Fruit fly (Drosophila melanogaster) whole organism, embryonic: Measurements from ENCODE around the gene Pka-C3.

Experiments
- Adf1 ChIP-seq: fragments of 200-800 bp; sonication (Bioruptor generic); IDR thresholded peaks from 2 replicates; pipeline ENCODE4 v1.3.6; 2022; ENCODE audit warnings: missing biosample characterization, missing genetic modification characterization
- BEAF-32 ChIP-seq: fragments of 200-800 bp; sonication (Bioruptor generic); optimal IDR thresholded peaks from 3 replicates; lab custom pipeline; 2017; ENCODE audit warnings: missing biosample characterization, missing genetic modification characterization, mild to moderate bottlenecking, moderate library complexity, missing genetic modification reagents
- C15 ChIP-seq: fragments of 200-800 bp; sonication (Bioruptor generic); IDR thresholded peaks from 3 replicates; pipeline ENCODE4 v1.3.6; 2022; ENCODE audit warnings: missing biosample characterization, missing genetic modification characterization
- CG11723 ChIP-seq: fragments of 200-800 bp; sonication (Bioruptor generic); optimal IDR thresholded peaks from 2 replicates; lab custom pipeline; 2017; ENCODE audit warnings: missing biosample characterization, mild to moderate bottlenecking, missing genetic modification characterization
- CG12104 ChIP-seq: fragments of 200-800 bp; sonication (Bioruptor generic); optimal IDR thresholded peaks from 3 replicates; lab custom pipeline; 2016; ENCODE audit warnings: missing biosample characterization, missing genetic modification characterization
- CG13123 ChIP-seq: fragments of 200-800 bp; sonication (Bioruptor generic); optimal IDR thresholded peaks from 2 replicates; lab custom pipeline; 2016; ENCODE audit warnings: missing biosample characterization, missing genetic modification characterization
- CG13424 ChIP-seq: fragments of 200-800 bp; sonication (Bioruptor generic); optimal IDR thresholded peaks from 2 replicates; lab custom pipeline; 2019; ENCODE audit warnings: missing biosample characterization, mild to moderate bottlenecking, missing genetic modification characterization, moderate library complexity
- CG15269 ChIP-seq: fragments of 200-800 bp; sonication (Bioruptor generic); optimal IDR thresholded peaks from 2 replicates; lab custom pipeline; 2018; ENCODE audit warnings: missing biosample characterization, mild to moderate bottlenecking, missing genetic modification characterization, moderate library complexity
- CG15601 ChIP-seq: fragments of 200-800 bp; sonication (Bioruptor generic); optimal IDR thresholded peaks from 3 replicates; lab custom pipeline; 2019; ENCODE audit warnings: missing biosample characterization, mild to moderate bottlenecking, missing genetic modification characterization, moderate library complexity
- CG16815 ChIP-seq: fragments of 200-800 bp; sonication (Bioruptor generic); optimal IDR thresholded peaks from 3 replicates; lab custom pipeline; 2017; ENCODE audit warnings: missing biosample characterization, mild to moderate bottlenecking, missing genetic modification characterization
- CG17385 ChIP-seq: fragments of 200-800 bp; sonication (Bioruptor generic); optimal IDR thresholded peaks from 3 replicates; lab custom pipeline; 2018; ENCODE audit warnings: missing biosample characterization, mild to moderate bottlenecking, missing genetic modification characterization
- CG6254 ChIP-seq: fragments of 200-800 bp; sonication (Bioruptor generic); optimal IDR thresholded peaks from 3 replicates; lab custom pipeline; 2017; ENCODE audit warnings: mild to moderate bottlenecking, missing biosample characterization, missing genetic modification reagents, missing genetic modification characterization
- CG6689 ChIP-seq: fragments of 200-800 bp; sonication (Bioruptor generic); IDR thresholded peaks from 2 replicates; pipeline ENCODE4 v1.3.6; 2022; ENCODE audit warnings: missing biosample characterization, missing genetic modification characterization
- CG7745 ChIP-seq: fragments of 200-800 bp; sonication (Bioruptor generic); optimal IDR thresholded peaks from 2 replicates; lab custom pipeline; 2018; ENCODE audit warnings: missing biosample characterization, mild to moderate bottlenecking, missing genetic modification characterization, moderate library complexity
- CG7928 ChIP-seq: fragments of 200-800 bp; sonication (Bioruptor generic); optimal IDR thresholded peaks from 2 replicates; lab custom pipeline; 2017; ENCODE audit warnings: missing biosample characterization, mild to moderate bottlenecking, missing genetic modification characterization
- CG7987 ChIP-seq: fragments of 200-800 bp; sonication (Bioruptor generic); optimal IDR thresholded peaks from 2 replicates; lab custom pipeline; 2018; ENCODE audit warnings: missing biosample characterization, mild to moderate bottlenecking, missing genetic modification characterization, moderate library complexity
- CG9727 ChIP-seq: fragments of 200-800 bp; sonication (Bioruptor generic); optimal IDR thresholded peaks from 3 replicates; lab custom pipeline; 2017; ENCODE audit warnings: missing biosample characterization, mild to moderate bottlenecking, missing genetic modification characterization
- CG9817 ChIP-seq: fragments of 200-800 bp; sonication (Bioruptor generic); optimal IDR thresholded peaks from 2 replicates; lab custom pipeline; 2018; ENCODE audit warnings: missing biosample characterization, mild to moderate bottlenecking, missing genetic modification characterization, moderate library complexity
- CG9932 ChIP-seq: fragments of 200-800 bp; sonication (Bioruptor generic); IDR thresholded peaks from 2 replicates; pipeline ENCODE4 v1.3.6; 2022; ENCODE audit warnings: missing biosample characterization, missing genetic modification characterization
- Dad ChIP-seq: fragments of 200-800 bp; sonication (Bioruptor generic); optimal IDR thresholded peaks from 3 replicates; lab custom pipeline; 2016; ENCODE audit warnings: missing biosample characterization, missing genetic modification characterization
- Dp ChIP-seq: fragments of 200-800 bp; sonication (Bioruptor generic); optimal IDR thresholded peaks from 2 replicates; lab custom pipeline; 2018; ENCODE audit warnings: missing biosample characterization, mild to moderate bottlenecking, missing genetic modification characterization, moderate library complexity
- H2.0 ChIP-seq: fragments of 200-800 bp; sonication (Bioruptor generic); IDR thresholded peaks from 2 replicates; pipeline ENCODE4 v1.3.6; 2022; ENCODE audit warnings: missing biosample characterization, missing genetic modification characterization
- Hey ChIP-seq: fragments of 200-800 bp; sonication (Bioruptor generic); optimal IDR thresholded peaks from 3 replicates; lab custom pipeline; 2018; ENCODE audit warnings: missing biosample characterization, mild to moderate bottlenecking, missing genetic modification characterization
- Lhr ChIP-seq: fragments of 200-800 bp; sonication (Bioruptor generic); optimal IDR thresholded peaks from 3 replicates; lab custom pipeline; 2017; ENCODE audit warnings: mild to moderate bottlenecking, missing biosample characterization, missing genetic modification reagents, missing genetic modification characterization
- Nf-YB ChIP-seq: fragments of 200-800 bp; sonication (Bioruptor generic); optimal IDR thresholded peaks from 3 replicates; lab custom pipeline; 2019; ENCODE audit warnings: missing biosample characterization, mild to moderate bottlenecking, missing genetic modification characterization, moderate library complexity
- NfI ChIP-seq: fragments of 200-800 bp; sonication (Bioruptor generic); optimal IDR thresholded peaks from 3 replicates; lab custom pipeline; 2018; ENCODE audit warnings: missing biosample characterization, mild to moderate bottlenecking, missing genetic modification characterization, moderate library complexity
- Pdp1 ChIP-seq, 2 experiments: fragments of 200-800 bp; sonication (Bioruptor generic); optimal IDR thresholded peaks; 3 replicates each; lab custom pipeline; 2016; ENCODE audit warnings: missing biosample characterization in 2 of 2, missing genetic modification characterization in 2 of 2, mild to moderate bottlenecking in 1 of 2, moderate library complexity in 1 of 2
- Rx ChIP-seq: fragments of 200-800 bp; sonication (Bioruptor generic); IDR thresholded peaks from 2 replicates; pipeline ENCODE4 v1.3.6; 2022; ENCODE audit warnings: missing biosample characterization, missing genetic modification characterization
- Sry-β ChIP-seq: fragments of 200-800 bp; sonication (Bioruptor generic); optimal IDR thresholded peaks from 2 replicates; lab custom pipeline; 2018; ENCODE audit warnings: missing biosample characterization, mild to moderate bottlenecking, missing genetic modification characterization, moderate library complexity
- Xrp1 ChIP-seq: fragments of 200-800 bp; sonication (Bioruptor generic); IDR thresholded peaks from 2 replicates; pipeline ENCODE4 v1.3.6; 2022; ENCODE audit warnings: missing biosample characterization, missing genetic modification characterization
- bcd ChIP-seq: fragments of 200-800 bp; sonication (Bioruptor generic); optimal IDR thresholded peaks from 2 replicates; lab custom pipeline; 2017; ENCODE audit warnings: missing biosample characterization, mild to moderate bottlenecking, missing genetic modification characterization
- chinmo ChIP-seq: fragments of 200-800 bp; sonication (Bioruptor generic); IDR thresholded peaks from 4 replicates; pipeline ENCODE4 v1.3.6; 2022; ENCODE audit warnings: missing biosample characterization, missing genetic modification characterization; ENCODE audit not compliant: partially characterized antibody
- chm ChIP-seq: fragments of 200-800 bp; sonication (Bioruptor generic); IDR thresholded peaks from 2 replicates; pipeline ENCODE4 v1.3.6; 2022; ENCODE audit warnings: missing biosample characterization, missing genetic modification characterization
- cwo ChIP-seq: fragments of 200-800 bp; sonication (Bioruptor generic); optimal IDR thresholded peaks from 3 replicates; lab custom pipeline; 2017; ENCODE audit warnings: missing biosample characterization, missing genetic modification characterization, mild to moderate bottlenecking, moderate library complexity, missing genetic modification reagents
- emc ChIP-seq: fragments of 200-800 bp; sonication (Bioruptor generic); optimal IDR thresholded peaks from 2 replicates; lab custom pipeline; 2016; ENCODE audit warnings: missing biosample characterization, missing genetic modification characterization
- fd3F ChIP-seq: fragments of 200-800 bp; sonication (Bioruptor generic); optimal IDR thresholded peaks from 2 replicates; lab custom pipeline; 2018; ENCODE audit warnings: missing biosample characterization, mild to moderate bottlenecking, missing genetic modification characterization, moderate library complexity
- gem ChIP-seq: fragments of 200-800 bp; sonication (Bioruptor generic); optimal IDR thresholded peaks from 2 replicates; lab custom pipeline; 2019; ENCODE audit warnings: missing biosample characterization, mild to moderate bottlenecking, missing genetic modification characterization, moderate library complexity
- grau ChIP-seq: fragments of 200-800 bp; optimal IDR thresholded peaks from 3 replicates; lab custom pipeline; 2019; ENCODE audit warnings: missing biosample characterization, mild to moderate bottlenecking, missing genetic modification characterization, moderate library complexity
- luna ChIP-seq: fragments of 200-800 bp; sonication (Bioruptor generic); optimal IDR thresholded peaks from 2 replicates; lab custom pipeline; 2016; ENCODE audit warnings: missing biosample characterization, missing genetic modification characterization
- mld ChIP-seq: fragments of 200-800 bp; sonication (Bioruptor generic); IDR thresholded peaks from 3 replicates; pipeline ENCODE4 v1.3.6; 2022; ENCODE audit warnings: missing biosample characterization, missing genetic modification characterization; ENCODE audit not compliant: partially characterized antibody
- otp ChIP-seq: fragments of 200-800 bp; sonication (Bioruptor generic); IDR thresholded peaks from 3 replicates; pipeline ENCODE4, ENCODE4 v1.3.6; 2022; ENCODE audit warnings: missing biosample characterization, missing genetic modification characterization
- prd ChIP-seq, 3 experiments: fragments of >200 bp in 2 of 3; fragments of 200-800 bp in 1 of 3; sonication (Bioruptor generic) in 1 of 3; optimal IDR thresholded peaks in 2 of 3; IDR thresholded peaks in 1 of 3; 2 replicates in 2 of 3; 3 replicates in 1 of 3; pipeline versions ENCODE4 v1.3.6 to Lab custom; 2017 to 2022; ENCODE audit warnings: missing biosample characterization in 1 of 3, missing genetic modification characterization in 1 of 3
- sd ChIP-seq: fragments of 200-800 bp; sonication (Bioruptor generic); optimal IDR thresholded peaks from 3 replicates; lab custom pipeline; 2018; ENCODE audit warnings: missing biosample characterization, mild to moderate bottlenecking, missing genetic modification characterization, moderate library complexity
- sug ChIP-seq: fragments of 200-800 bp; optimal IDR thresholded peaks from 2 replicates; lab custom pipeline; 2019; ENCODE audit warnings: missing biosample characterization, mild to moderate bottlenecking, missing genetic modification characterization, moderate library complexity
- trem ChIP-seq: fragments of 200-800 bp; optimal IDR thresholded peaks from 3 replicates; lab custom pipeline; 2019; ENCODE audit warnings: missing biosample characterization, mild to moderate bottlenecking, missing genetic modification characterization, moderate library complexity
- unc-4 ChIP-seq: fragments of 200-800 bp; sonication (Bioruptor generic); IDR thresholded peaks from 2 replicates; pipeline ENCODE4 v1.3.6; 2022; ENCODE audit warnings: missing biosample characterization, missing genetic modification characterization; ENCODE audit not compliant: partially characterized antibody
- vnd ChIP-seq: fragments of 200-800 bp; sonication (Bioruptor generic); IDR thresholded peaks from 3 replicates; pipeline ENCODE4 v1.3.6; 2022; ENCODE audit warnings: missing biosample characterization, missing genetic modification characterization; ENCODE audit not compliant: partially characterized antibody
- wdn ChIP-seq: fragments of 200-800 bp; sonication (Bioruptor generic); IDR thresholded peaks from 2 replicates; pipeline ENCODE4 v1.3.6; 2022; ENCODE audit warnings: missing biosample characterization, missing genetic modification characterization

The Pka-C3 gene

DNA sequence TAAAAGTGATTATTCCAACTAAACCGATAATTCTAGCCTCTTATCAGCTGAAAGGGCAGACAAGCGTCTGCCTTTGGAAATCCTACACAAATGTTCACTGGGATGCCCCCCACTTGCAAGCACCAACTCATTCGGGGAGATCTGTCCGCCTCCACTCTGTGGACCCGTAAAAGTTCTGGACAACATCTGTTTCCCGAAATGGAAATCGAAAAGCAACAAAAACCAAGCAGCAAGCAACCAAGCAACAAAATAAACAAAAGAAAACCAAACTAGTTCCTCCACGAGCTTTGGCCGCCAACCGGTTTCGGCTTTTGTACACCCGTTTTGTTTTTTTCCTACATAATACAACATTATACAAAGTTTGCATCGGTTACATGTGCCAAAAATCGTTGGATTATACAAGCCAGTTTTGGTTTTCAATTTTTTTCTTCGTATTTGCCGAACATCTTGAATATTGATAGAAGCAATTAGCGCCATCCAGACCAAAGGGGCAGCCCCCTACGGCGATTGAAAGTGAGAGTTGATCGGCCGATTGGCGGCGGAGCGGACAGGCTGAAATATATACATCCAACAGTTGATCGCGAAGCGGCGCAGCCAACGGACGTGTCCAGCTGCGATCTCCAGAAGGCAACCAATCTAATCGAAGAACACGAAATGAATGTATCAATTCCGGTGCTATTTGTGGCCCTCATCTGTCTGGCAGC is 4.2 kb upstream of the Pka-C3 start, which contains the start of gene CG17032 (continued):
- TF ChIP-seq trem (tag; lab: Kevin White, UChicago) (no peak), Hey (no peak), Nf-YB (no peak), wdn (no peak), luna (no peak), fd3F (GFP tag; lab: Kevin White, UChicago) (no peak), otp (GFP tag; lab: Robert Waterston, UW) (peak; percentile 63; the same call in 2 of the 3 replicates), Xrp1 (GFP tag; lab: Robert Waterston, UW) (no peak), CG7987 (GFP tag; lab: Kevin White, UChicago) (peak; percentile 30), CG6689 (GFP tag; lab: Robert Waterston, UW) (no peak), grau (no peak), Sry-β (GFP tag; lab: Kevin White, UChicago) (no peak), Adf1 (GFP tag; lab: Robert Waterston, UW) (peak; percentile 57; the same call in 1 of the 2 replicates), bcd (GFP tag; lab: Kevin White, UChicago) (no peak), prd (optimal IDR thresholded peaks at IDR 0.05; lab: Kevin White, UChicago) (no peak), prd (GFP tag; IDR thresholded peaks at IDR 0.05; lab: Robert Waterston, UW) (no peak), CG15269 (tag; lab: Kevin White, UChicago) (no peak), CG16815 (GFP tag; lab: Kevin White, UChicago) (no peak), CG11723 (GFP tag; lab: Kevin White, UChicago) (no peak), CG9932 (GFP tag; lab: Robert Waterston, UW) (peak; percentile 40; the same call in 1 of the 2 replicates), Dp (GFP tag; lab: Kevin White, UChicago) (no peak), CG9817 (tag; lab: Kevin White, UChicago) (no peak), Rx (GFP tag; lab: Robert Waterston, UW) (no peak), sd (no peak), CG7745 (tag; lab: Kevin White, UChicago) (no peak), gem (tag; lab: Kevin White, UChicago) (no peak), sug (tag; lab: Kevin White, UChicago) (peak; percentile 95), CG12104 (GFP tag; lab: Kevin White, UChicago) (no peak), unc-4 (GFP tag; lab: Robert Waterston, UW) (no peak), CG13424 (no peak), Lhr (GFP tag; lab: Kevin White, UChicago) (no peak), CG17385 (GFP tag; lab: Kevin White, UChicago) (no peak), CG7928 (GFP tag; lab: Kevin White, UChicago) (no peak), CG15601 (tag; lab: Kevin White, UChicago) (peak; percentile 74), emc (GFP tag; lab: Kevin White, UChicago) (no peak), Pdp1 (GFP tag; optimal IDR thresholded peaks at IDR 0.05; lab: Kevin White, UChicago) (peak in 1 of 2 experiments; percentile 95), H2.0 (no peak), mld (GFP tag; lab: Robert Waterston, UW) (no peak), chm (GFP tag; lab: Robert Waterston, UW) (no peak), CG13123 (GFP tag; lab: Kevin White, UChicago) (no peak), chinmo (GFP tag; lab: Robert Waterston, UW) (peak; percentile 65; the same call in 1 of the 4 replicates), CG9727 (GFP tag; lab: Kevin White, UChicago) (no peak), CG6254 (no peak), NfI (GFP tag; lab: Kevin White, UChicago) (no peak), C15 (GFP tag; lab: Robert Waterston, UW) (no peak), cwo (GFP tag; lab: Kevin White, UChicago) (peak; percentile 53), BEAF-32 (GFP tag; lab: Kevin White, UChicago) (no peak), Dad (GFP tag; lab: Kevin White, UChicago) (no peak), vnd (GFP tag; lab: Robert Waterston, UW) (no peak)
